Fruit fly (Drosophila melanogaster) whole organism, embryonic: ENCODE data around the gene Set2.

ENCODE experiments used
- CG11560 ChIP-seq: fragments of 200-800 bp; sonication (Bioruptor generic); IDR thresholded peaks from 3 replicates; pipeline ENCODE4 v1.3.6; 2022; ENCODE audit warnings: missing biosample characterization, missing genetic modification characterization
- CG11696 ChIP-seq: fragments of 200-800 bp; sonication (Bioruptor generic); IDR thresholded peaks from 2 replicates; pipeline ENCODE4 v1.3.6; 2022; ENCODE audit warnings: missing biosample characterization, missing genetic modification characterization
- CG15601 ChIP-seq: fragments of 200-800 bp; sonication (Bioruptor generic); optimal IDR thresholded peaks from 3 replicates; lab custom pipeline; 2019; ENCODE audit warnings: missing biosample characterization, mild to moderate bottlenecking, missing genetic modification characterization, moderate library complexity
- CG16815 ChIP-seq: fragments of 200-800 bp; sonication (Bioruptor generic); optimal IDR thresholded peaks from 3 replicates; lab custom pipeline; 2017; ENCODE audit warnings: missing biosample characterization, mild to moderate bottlenecking, missing genetic modification characterization
- CG17328 ChIP-seq: fragments of 200-800 bp; sonication (Bioruptor generic); IDR thresholded peaks from 2 replicates; pipeline ENCODE4 v1.3.6; 2022; ENCODE audit warnings: missing biosample characterization, missing genetic modification characterization
- CG17568 ChIP-seq: fragments of 200-800 bp; sonication (Bioruptor generic); optimal IDR thresholded peaks from 2 replicates; lab custom pipeline; 2018; ENCODE audit warnings: missing biosample characterization, mild to moderate bottlenecking, missing genetic modification characterization, moderate library complexity
- CG17612 ChIP-seq: fragments of 200-800 bp; sonication (Bioruptor generic); IDR thresholded peaks from 2 replicates; pipeline ENCODE4 v1.3.6; 2022; ENCODE audit warnings: missing biosample characterization, missing genetic modification characterization
- CG2712 ChIP-seq: fragments of 200-800 bp; optimal IDR thresholded peaks from 3 replicates; lab custom pipeline; 2019; ENCODE audit warnings: missing biosample characterization, mild to moderate bottlenecking, missing genetic modification characterization, moderate library complexity
- CG3281 ChIP-seq: fragments of 200-800 bp; sonication (Bioruptor generic); optimal IDR thresholded peaks from 3 replicates; lab custom pipeline; 2017; ENCODE audit warnings: missing biosample characterization, mild to moderate bottlenecking, missing genetic modification characterization
- CG3407 ChIP-seq: fragments of 200-800 bp; sonication (Bioruptor generic); optimal IDR thresholded peaks from 2 replicates; lab custom pipeline; 2018; ENCODE audit warnings: missing biosample characterization, mild to moderate bottlenecking, missing genetic modification characterization
- CG6175 ChIP-seq: fragments of 200-800 bp; sonication (Bioruptor generic); IDR thresholded peaks from 3 replicates; pipeline ENCODE4 v1.3.6; 2022; ENCODE audit warnings: missing biosample characterization, missing genetic modification characterization
- CG6654 ChIP-seq: fragments of 200-800 bp; sonication (Bioruptor generic); optimal IDR thresholded peaks from 2 replicates; lab custom pipeline; 2017; ENCODE audit warnings: missing biosample characterization, mild to moderate bottlenecking, missing genetic modification characterization
- CG6765 ChIP-seq: fragments of 200-800 bp; sonication (Bioruptor generic); optimal IDR thresholded peaks from 3 replicates; lab custom pipeline; 2017; ENCODE audit warnings: missing biosample characterization, mild to moderate bottlenecking, missing genetic modification characterization
- CG6854 ChIP-seq: fragments of 200-800 bp; sonication (Bioruptor generic); optimal IDR thresholded peaks from 3 replicates; lab custom pipeline; 2017; ENCODE audit warnings: missing biosample characterization, mild to moderate bottlenecking, missing genetic modification characterization
- CG7357 ChIP-seq: fragments of 200-800 bp; sonication (Bioruptor generic); IDR thresholded peaks from 3 replicates; pipeline ENCODE4 v1.3.6; 2022; ENCODE audit warnings: missing biosample characterization, missing genetic modification characterization
- CG8281 ChIP-seq: fragments of 200-800 bp; sonication (Bioruptor generic); optimal IDR thresholded peaks from 2 replicates; lab custom pipeline; 2018; ENCODE audit warnings: missing biosample characterization, mild to moderate bottlenecking, missing genetic modification characterization, moderate library complexity
- CG8359 ChIP-seq: fragments of 200-800 bp; sonication (Bioruptor generic); optimal IDR thresholded peaks from 2 replicates; lab custom pipeline; 2017; ENCODE audit warnings: missing biosample characterization, mild to moderate bottlenecking, missing genetic modification characterization, borderline replicate concordance
- Dbx ChIP-seq: fragments of 200-800 bp; sonication (Bioruptor generic); IDR thresholded peaks from 3 replicates; pipeline ENCODE4 v1.3.6; 2022; ENCODE audit warnings: missing biosample characterization, missing genetic modification characterization
- Dip2 ChIP-seq: fragments of 200-800 bp; sonication (Bioruptor generic); IDR thresholded peaks from 2 replicates; pipeline ENCODE4 v1.3.6; 2022; ENCODE audit warnings: missing biosample characterization, missing genetic modification characterization
- Dp ChIP-seq: fragments of 200-800 bp; sonication (Bioruptor generic); optimal IDR thresholded peaks from 2 replicates; lab custom pipeline; 2018; ENCODE audit warnings: missing biosample characterization, mild to moderate bottlenecking, missing genetic modification characterization, moderate library complexity
- GATAe ChIP-seq: fragments of 200-800 bp; sonication (Bioruptor generic); conservative IDR thresholded peaks from 2 replicates; pipeline ENCODE4 v1.3.6; 2022; ENCODE audit warnings: missing biosample characterization, missing genetic modification characterization
- Jarid2 ChIP-seq: fragments of 200-800 bp; sonication (Bioruptor generic); optimal IDR thresholded peaks from 3 replicates; lab custom pipeline; 2017; ENCODE audit warnings: mild to moderate bottlenecking, missing biosample characterization, missing genetic modification reagents, missing genetic modification characterization
- Max ChIP-seq: fragments of 200-800 bp; sonication (Bioruptor generic); optimal IDR thresholded peaks from 2 replicates; lab custom pipeline; 2016; ENCODE audit warnings: missing biosample characterization, mild to moderate bottlenecking, missing genetic modification characterization
- NC2α ChIP-seq: fragments of 200-800 bp; sonication (Bioruptor generic); optimal IDR thresholded peaks from 2 replicates; lab custom pipeline; 2016; ENCODE audit warnings: missing biosample characterization, missing genetic modification characterization
- Ravus ChIP-seq: fragments of 200-800 bp; sonication (Bioruptor generic); IDR thresholded peaks from 2 replicates; pipeline ENCODE4 v1.3.6; 2022; ENCODE audit warnings: missing biosample characterization, missing genetic modification characterization
- Sin3A ChIP-seq: fragments of >200 bp; optimal IDR thresholded peaks from 2 replicates; lab custom pipeline; 2018
- Vsx1 ChIP-seq: fragments of 200-800 bp; sonication (Bioruptor generic); optimal IDR thresholded peaks from 2 replicates; lab custom pipeline; 2017; ENCODE audit warnings: missing biosample characterization, mild to moderate bottlenecking, missing genetic modification characterization, missing genetic modification reagents
- amos ChIP-seq: fragments of 200-800 bp; sonication (Bioruptor generic); IDR thresholded peaks from 2 replicates; pipeline ENCODE4 v1.3.6; 2022; ENCODE audit warnings: missing biosample characterization, missing genetic modification characterization; ENCODE audit not compliant: partially characterized antibody
- br ChIP-seq: fragments of >200 bp; optimal IDR thresholded peaks from 2 replicates; lab custom pipeline; 2017
- btn ChIP-seq: fragments of 200-800 bp; sonication (Bioruptor generic); optimal IDR thresholded peaks from 2 replicates; lab custom pipeline; 2016; ENCODE audit warnings: missing biosample characterization, missing genetic modification characterization
- cas ChIP-seq: fragments of 200-800 bp; sonication (Bioruptor generic); IDR thresholded peaks from 2 replicates; pipeline ENCODE4 v1.3.6; 2022; ENCODE audit warnings: missing biosample characterization, missing genetic modification characterization
- chinmo ChIP-seq: fragments of 200-800 bp; sonication (Bioruptor generic); IDR thresholded peaks from 4 replicates; pipeline ENCODE4 v1.3.6; 2022; ENCODE audit warnings: missing biosample characterization, missing genetic modification characterization; ENCODE audit not compliant: partially characterized antibody
- cwo ChIP-seq: fragments of 200-800 bp; sonication (Bioruptor generic); optimal IDR thresholded peaks from 3 replicates; lab custom pipeline; 2017; ENCODE audit warnings: missing biosample characterization, missing genetic modification characterization, mild to moderate bottlenecking, moderate library complexity, missing genetic modification reagents
- dan ChIP-seq: fragments of 200-800 bp; sonication (Bioruptor generic); IDR thresholded peaks from 2 replicates; pipeline ENCODE4 v1.3.6; 2022; ENCODE audit warnings: missing biosample characterization, missing genetic modification characterization
- emc ChIP-seq: fragments of 200-800 bp; sonication (Bioruptor generic); optimal IDR thresholded peaks from 2 replicates; lab custom pipeline; 2016; ENCODE audit warnings: missing biosample characterization, missing genetic modification characterization
- ewg ChIP-seq: fragments of 200-800 bp; sonication (Bioruptor generic); optimal IDR thresholded peaks from 3 replicates; lab custom pipeline; 2017; ENCODE audit warnings: mild to moderate bottlenecking, missing biosample characterization, missing genetic modification reagents, missing genetic modification characterization
- gro ChIP-seq: fragments of 200-800 bp; sonication (Bioruptor generic); optimal IDR thresholded peaks from 2 replicates; lab custom pipeline; 2016; ENCODE audit warnings: missing biosample characterization, missing genetic modification characterization
- gt ChIP-seq: fragments of 200-800 bp; sonication (Bioruptor generic); IDR thresholded peaks from 2 replicates; pipeline ENCODE4 v1.3.6; 2022; ENCODE audit warnings: missing biosample characterization, missing genetic modification characterization
- ham ChIP-seq: fragments of 200-800 bp; sonication (Bioruptor generic); IDR thresholded peaks from 2 replicates; pipeline ENCODE4 v1.3.6; 2022; ENCODE audit warnings: missing biosample characterization, missing genetic modification characterization
- mam ChIP-seq: fragments of 200-800 bp; sonication (Bioruptor generic); optimal IDR thresholded peaks from 3 replicates; lab custom pipeline; 2016; ENCODE audit warnings: missing biosample characterization, missing genetic modification characterization
- nom ChIP-seq: fragments of 200-800 bp; sonication (Bioruptor generic); optimal IDR thresholded peaks from 2 replicates; lab custom pipeline; 2017; ENCODE audit warnings: missing biosample characterization, missing genetic modification characterization, mild to moderate bottlenecking, moderate library complexity, missing genetic modification reagents
- org-1 ChIP-seq: fragments of 200-800 bp; sonication (Bioruptor generic); optimal IDR thresholded peaks from 2 replicates; lab custom pipeline; 2017; ENCODE audit warnings: missing biosample characterization, missing genetic modification characterization
- phol ChIP-seq: fragments of 200-800 bp; sonication (Bioruptor generic); optimal IDR thresholded peaks from 3 replicates; lab custom pipeline; 2018; ENCODE audit warnings: missing biosample characterization, mild to moderate bottlenecking, missing genetic modification characterization, moderate library complexity
- pnt ChIP-seq: fragments of 200-800 bp; sonication (Bioruptor generic); optimal IDR thresholded peaks from 3 replicates; lab custom pipeline; 2016; ENCODE audit warnings: missing biosample characterization, missing genetic modification characterization
- repo ChIP-seq: fragments of 200-800 bp; sonication (Bioruptor generic); optimal IDR thresholded peaks from 2 replicates; lab custom pipeline; 2016; ENCODE audit warnings: missing biosample characterization, missing genetic modification characterization
- slou ChIP-seq: fragments of 200-800 bp; sonication (Bioruptor generic); optimal IDR thresholded peaks from 3 replicates; lab custom pipeline; 2016; ENCODE audit warnings: missing biosample characterization, missing genetic modification characterization
- sna ChIP-seq: fragments of 200-800 bp; sonication (Bioruptor generic); IDR thresholded peaks from 2 replicates; pipeline ENCODE4 v1.3.6; 2022; ENCODE audit warnings: missing biosample characterization, missing genetic modification characterization; ENCODE audit not compliant: partially characterized antibody
- tll ChIP-seq, 2 experiments: fragments of 200-800 bp in 1 of 2; fragments of >200 bp in 1 of 2; sonication (Bioruptor generic) in 1 of 2; optimal IDR thresholded peaks; 2 replicates each; lab custom pipeline; 2017 to 2019; ENCODE audit warnings: missing biosample characterization in 2 of 2, missing genetic modification characterization in 2 of 2, mild to moderate bottlenecking in 1 of 2, moderate library complexity in 1 of 2
- toy ChIP-seq: fragments of 200-800 bp; sonication (Bioruptor generic); IDR thresholded peaks from 2 replicates; pipeline ENCODE4 v1.3.6; 2022; ENCODE audit warnings: missing biosample characterization, missing genetic modification characterization
- unc-4 ChIP-seq: fragments of 200-800 bp; sonication (Bioruptor generic); IDR thresholded peaks from 2 replicates; pipeline ENCODE4 v1.3.6; 2022; ENCODE audit warnings: missing biosample characterization, missing genetic modification characterization; ENCODE audit not compliant: partially characterized antibody
- vnd ChIP-seq: fragments of 200-800 bp; sonication (Bioruptor generic); IDR thresholded peaks from 3 replicates; pipeline ENCODE4 v1.3.6; 2022; ENCODE audit warnings: missing biosample characterization, missing genetic modification characterization; ENCODE audit not compliant: partially characterized antibody
- zen ChIP-seq: fragments of 200-800 bp; sonication (Bioruptor generic); optimal IDR thresholded peaks from 3 replicates; lab custom pipeline; 2018; ENCODE audit warnings: missing biosample characterization, mild to moderate bottlenecking, missing genetic modification characterization, moderate library complexity

Set2 gene

dm6 chrX:13368149-13368548 lies 44.9 kb upstream of the Set2 start, which contains the start of gene dmrt11E (continued):
- TF ChIP-seq unc-4 (GFP tag; lab: Robert Waterston, UW), result no peak
- no peak for TF ChIP-seq gt (GFP tag; lab: Robert Waterston, UW)
- TF ChIP-seq Vsx1, result no peak
- no peak for TF ChIP-seq emc (GFP tag; lab: Kevin White, UChicago)
- TF ChIP-seq CG2712 (tag; lab: Kevin White, UChicago), result peak; percentile 86
- TF ChIP-seq zen (tag; lab: Kevin White, UChicago), result peak; percentile 75
- TF ChIP-seq sna (GFP tag; lab: Robert Waterston, UW), result no peak
- TF ChIP-seq CG6175, result no peak
- no peak for TF ChIP-seq CG11560 (tag; lab: Robert Waterston, UW)
- TF ChIP-seq br (lab: Kevin White, UChicago), result no peak
- TF ChIP-seq Max (GFP tag; lab: Kevin White, UChicago), result no peak
- peak; percentile 78 for TF ChIP-seq phol (tag; lab: Kevin White, UChicago)
- TF ChIP-seq CG6654 (GFP tag; lab: Kevin White, UChicago), result no peak
- no peak for TF ChIP-seq toy (GFP tag; lab: Robert Waterston, UW)
- TF ChIP-seq amos (GFP tag; lab: Robert Waterston, UW), result no peak
- peak; percentile 69 for TF ChIP-seq CG17328 (GFP tag; lab: Robert Waterston, UW)
- TF ChIP-seq CG3281 (GFP tag; lab: Kevin White, UChicago), result no peak
- TF ChIP-seq repo (GFP tag; lab: Kevin White, UChicago), result no peak
- TF ChIP-seq CG3407 (GFP tag; lab: Kevin White, UChicago), result peak; percentile 54
- TF ChIP-seq vnd (GFP tag; lab: Robert Waterston, UW), result no peak
- TF ChIP-seq ham (GFP tag; lab: Robert Waterston, UW), result no peak
- 0 out of 2 replicates have a peak, but pooled peaks have one; percentile 28 for TF ChIP-seq CG11696 (GFP tag; lab: Robert Waterston, UW)
- no peak for TF ChIP-seq cwo (GFP tag; lab: Kevin White, UChicago)
- TF ChIP-seq CG17612 (GFP tag; lab: Robert Waterston, UW), result no peak; the same call in 1 of the 2 replicates
- TF ChIP-seq Dbx (GFP tag; lab: Robert Waterston, UW), result no peak
- TF ChIP-seq CG15601 (tag; lab: Kevin White, UChicago), result peak; percentile 59
- no peak for TF ChIP-seq org-1
- no peak for TF ChIP-seq gro (GFP tag; lab: Kevin White, UChicago)
- TF ChIP-seq dan (GFP tag; lab: Robert Waterston, UW), result no peak
- TF ChIP-seq tll (GFP tag; optimal IDR thresholded peaks at IDR 0.05; lab: Kevin White, UChicago), result no peak
- peak; percentile 35 for TF ChIP-seq ewg
- TF ChIP-seq Ravus, result no peak
- peak; percentile 51 for TF ChIP-seq CG16815
- TF ChIP-seq chinmo (GFP tag; lab: Robert Waterston, UW), result no peak
- no peak for TF ChIP-seq btn
- no peak for TF ChIP-seq Sin3A (lab: Kevin White, UChicago)
- TF ChIP-seq pnt (GFP tag; lab: Kevin White, UChicago), result no peak
- TF ChIP-seq nom (GFP tag; lab: Kevin White, UChicago), result no peak
- no peak for TF ChIP-seq mam (GFP tag; lab: Kevin White, UChicago)
- TF ChIP-seq CG17568 (GFP tag; lab: Kevin White, UChicago), result peak; percentile 3
- TF ChIP-seq Dip2 (GFP tag; lab: Robert Waterston, UW), result no peak
- TF ChIP-seq CG7357 (GFP tag; lab: Robert Waterston, UW), result peak; percentile 41; the same call in 1 of the 3 replicates
- no peak for TF ChIP-seq GATAe (GFP tag; lab: Robert Waterston, UW)
- TF ChIP-seq CG6765, result no peak
- TF ChIP-seq CG6854 (GFP tag; lab: Kevin White, UChicago), result no peak
- TF ChIP-seq NC2α (GFP tag; lab: Kevin White, UChicago), result no peak
- no peak for TF ChIP-seq Dp (GFP tag; lab: Kevin White, UChicago)
- no peak for TF ChIP-seq slou
- no peak for TF ChIP-seq Jarid2 (GFP tag; lab: Kevin White, UChicago)
- TF ChIP-seq CG8281 (tag; lab: Kevin White, UChicago), result no peak
- peak; percentile 36 for TF ChIP-seq CG8359 (GFP tag; lab: Kevin White, UChicago)
- no peak for TF ChIP-seq cas (GFP tag; lab: Robert Waterston, UW)
